Worm (Caenorhabditis elegans) whole organism, early embryonic: ENCODE data around the gene C37H5.13.

ENCODE experiments used
- B0310.2 ChIP-seq: sonication (generic microtip); optimal IDR thresholded peaks from 2 replicates; lab custom pipeline; 2016; ENCODE audit warnings: mild to moderate bottlenecking, missing genetic modification characterization, missing compliant biosample characterization
- ama-1 ChIP-seq: fragments of 150-350 bp; optimal IDR thresholded peaks from 2 replicates; lab custom pipeline; 2014
- ets-7 ChIP-seq: sonication (generic microtip); optimal IDR thresholded peaks from 2 replicates; lab custom pipeline; 2016; ENCODE audit warnings: missing genotype, missing genetic modification characterization, missing compliant biosample characterization
- flt-1 ChIP-seq: fragments of 200-800 bp; sonication (Bioruptor generic); IDR thresholded peaks from 2 replicates; pipeline ENCODE4 v1.3.6; 2022; ENCODE audit warnings: missing genetic modification characterization, missing compliant biosample characterization
- hnd-1 ChIP-seq: sonication (generic microtip); optimal IDR thresholded peaks from 2 replicates; lab custom pipeline; 2016; ENCODE audit warnings: missing genetic modification characterization, missing compliant biosample characterization
- scrt-1 ChIP-seq: fragments of 200-800 bp; sonication (Bioruptor generic); IDR thresholded peaks from 2 replicates; pipeline ENCODE4 v1.3.6; 2022; ENCODE audit warnings: missing genetic modification characterization, missing compliant biosample characterization
- tbx-11 ChIP-seq: fragments of 200-800 bp; sonication (Bioruptor generic); IDR thresholded peaks from 2 replicates; pipeline ENCODE4 v1.3.6; 2022; ENCODE audit warnings: missing genetic modification characterization, missing compliant biosample characterization

DNA sequence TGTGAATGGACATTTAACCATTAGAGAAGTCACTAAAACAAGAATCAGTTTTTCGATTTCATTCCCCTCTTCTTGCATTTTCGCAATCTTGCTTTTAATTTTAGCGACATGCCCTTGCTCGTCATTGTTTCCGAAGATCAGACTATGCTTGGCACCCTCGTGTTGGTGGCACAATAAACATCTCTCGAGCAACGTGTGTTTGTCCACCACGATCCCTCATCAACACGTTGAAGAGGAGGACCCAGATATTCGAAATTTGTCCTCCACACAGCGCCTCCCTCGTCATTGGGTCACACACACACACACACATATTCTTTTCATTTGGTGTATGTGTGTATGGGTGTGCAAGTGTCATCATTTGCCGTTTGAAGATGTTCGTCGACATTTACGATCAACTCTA, 2.6 kb upstream of the C37H5.13 start, which contains the start of gene srd-32:
- TF ChIP-seq ama-1, result no peak
- no peak for TF ChIP-seq tbx-11 (GFP tag; lab: Robert Waterston, UW)
- no peak for TF ChIP-seq scrt-1
- TF ChIP-seq flt-1 (GFP tag; lab: Robert Waterston, UW), result no peak
- no peak for TF ChIP-seq ets-7 (tag; lab: Kevin White, UChicago)
- no peak for TF ChIP-seq B0310.2 (tag; lab: Kevin White, UChicago)
- no peak for TF ChIP-seq hnd-1 (tag; lab: Kevin White, UChicago)
